Worm (Caenorhabditis elegans): ENCODE results near the gene lsd-1.

DNA sequence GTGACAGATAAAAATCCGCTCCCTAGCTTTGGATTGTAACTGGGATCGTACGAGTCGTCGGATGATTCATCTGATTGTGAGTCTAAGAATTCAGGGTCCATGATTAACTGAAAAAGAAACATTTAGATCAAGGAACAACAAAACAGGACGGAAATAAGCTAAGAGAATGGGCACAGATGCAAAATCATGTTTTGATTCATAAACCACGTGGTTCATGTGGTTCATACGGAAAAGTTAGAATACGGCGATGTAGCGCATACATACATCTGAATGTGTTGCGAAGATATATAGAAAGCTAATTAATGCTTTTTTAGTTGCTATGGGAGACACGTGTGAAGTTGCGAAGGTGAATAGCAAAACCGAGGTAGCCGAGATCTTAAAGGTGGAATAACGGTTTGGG lies 6.7 kb upstream of the lsd-1 start, which contains the start of gene F55G7.3:
- TF ChIP-seq ztf-11 (tag; optimal IDR thresholded peaks at IDR 0.05), result no peak
- TF ChIP-seq egl-27 (tag; optimal IDR thresholded peaks at IDR 0.05), result no peak
- TF ChIP-seq ama-1 (optimal IDR thresholded peaks at IDR 0.05), result no peak

Measured in whole organism, L2 larva.